Worm (Caenorhabditis elegans) whole organism, young adult: ENCODE results near the gene idpp-5.

Experiments used
- F49E8.2 ChIP-seq: sonication (generic microtip); optimal IDR thresholded peaks from 3 replicates; lab custom pipeline; 2017; ENCODE audit warnings: missing genetic modification characterization, mild to moderate bottlenecking, missing compliant biosample characterization, antibody characterized with exemption, moderate library complexity; ENCODE audit not compliant: insufficient read depth
- K11D2.4 ChIP-seq: fragments of 200-800 bp; sonication (Bioruptor generic); IDR thresholded peaks from 2 replicates; pipeline ENCODE4 v1.3.6; 2022; ENCODE audit warnings: missing genetic modification reagents, missing genetic modification characterization, missing compliant biosample characterization
- ZK185.1 ChIP-seq: sonication (generic microtip); optimal IDR thresholded peaks from 2 replicates; lab custom pipeline; 2016; ENCODE audit warnings: mild to moderate bottlenecking, missing genetic modification characterization, missing compliant biosample characterization; ENCODE audit not compliant: poor library complexity, severe bottlenecking
- ama-1 ChIP-seq, 3 experiments: fragments of 150-350 bp in 1 of 3; sonication (generic microtip) in 2 of 3; optimal IDR thresholded peaks; 2 replicates each; lab custom pipeline; 2014 to 2018; ENCODE audit warnings: missing biosample characterization in 2 of 3, missing genetic modification characterization in 2 of 3, missing genetic modification reagents in 2 of 3
- atf-7 ChIP-seq: sonication (generic microtip); optimal IDR thresholded peaks from 2 replicates; lab custom pipeline; 2017; ENCODE audit warnings: mild to moderate bottlenecking, missing genetic modification characterization, missing compliant biosample characterization
- cebp-1 ChIP-seq, 2 experiments: fragments of 200-800 bp in 1 of 2; sonication (Bioruptor generic) in 1 of 2; sonication (generic microtip) in 1 of 2; IDR thresholded peaks in 1 of 2; optimal IDR thresholded peaks in 1 of 2; 2 replicates each; pipeline versions ENCODE4 v1.3.6 to Lab custom; 2017 to 2022; ENCODE audit warnings: missing compliant biosample characterization in 2 of 2, missing genetic modification characterization in 2 of 2, mild to moderate bottlenecking in 1 of 2, missing genetic modification reagents in 1 of 2, moderate library complexity in 1 of 2
- ceh-100 ChIP-seq: fragments of 200-800 bp; sonication (Bioruptor generic); IDR thresholded peaks from 2 replicates; pipeline ENCODE4 v1.3.6; 2022; ENCODE audit warnings: missing genetic modification reagents, missing genetic modification characterization, missing compliant biosample characterization
- ceh-58 ChIP-seq: fragments of 200-800 bp; sonication (Bioruptor generic); IDR thresholded peaks from 2 replicates; pipeline ENCODE4 v1.3.6; 2022; ENCODE audit warnings: missing genetic modification characterization, missing compliant biosample characterization
- chd-7 ChIP-seq: sonication (generic microtip); optimal IDR thresholded peaks from 2 replicates; lab custom pipeline; 2016; ENCODE audit warnings: mild to moderate bottlenecking, missing genetic modification characterization, moderate library complexity, missing compliant biosample characterization
- dpff-1 ChIP-seq: sonication (generic microtip); optimal IDR thresholded peaks from 2 replicates; lab custom pipeline; 2017; ENCODE audit warnings: mild to moderate bottlenecking, missing genetic modification characterization, missing compliant biosample characterization
- efl-1 ChIP-seq: fragments of 150-350 bp; optimal IDR thresholded peaks from 2 replicates; lab custom pipeline; 2014; ENCODE audit warnings: missing biosample characterization, missing genetic modification reagents, missing genetic modification characterization
- ekl-4 ChIP-seq: fragments of 200-800 bp; sonication (Bioruptor generic); IDR thresholded peaks from 2 replicates; pipeline ENCODE4 v1.3.6; 2022; ENCODE audit warnings: missing genetic modification reagents, missing genetic modification characterization, missing compliant biosample characterization
- ets-4 ChIP-seq: fragments of 200-800 bp; sonication (Bioruptor generic); optimal IDR thresholded peaks from 2 replicates; lab custom pipeline; 2018; ENCODE audit warnings: mild to moderate bottlenecking, missing genetic modification characterization, missing compliant biosample characterization
- gei-17 ChIP-seq: fragments of 200-800 bp; sonication (Bioruptor generic); optimal IDR thresholded peaks from 2 replicates; lab custom pipeline; 2018; ENCODE audit warnings: mild to moderate bottlenecking, missing genetic modification characterization, missing compliant biosample characterization
- him-1 ChIP-seq: sonication (generic microtip); optimal IDR thresholded peaks from 2 replicates; lab custom pipeline; 2016; ENCODE audit warnings: missing genotype, missing genetic modification reagents, missing genetic modification characterization, missing compliant biosample characterization
- hlh-12 ChIP-seq: sonication (generic microtip); optimal IDR thresholded peaks from 2 replicates; lab custom pipeline; 2016; ENCODE audit warnings: missing genetic modification characterization, missing compliant biosample characterization
- hmg-20 ChIP-seq: fragments of 200-800 bp; sonication (Bioruptor generic); IDR thresholded peaks from 2 replicates; pipeline ENCODE4 v1.3.6; 2022; ENCODE audit warnings: missing genetic modification reagents, missing genetic modification characterization, missing compliant biosample characterization
- let-607 ChIP-seq, 2 experiments: fragments of 200-800 bp in 1 of 2; sonication (Bioruptor generic) in 1 of 2; sonication (generic microtip) in 1 of 2; optimal IDR thresholded peaks; 2 replicates each; lab custom pipeline; 2016 to 2018; ENCODE audit warnings: mild to moderate bottlenecking in 2 of 2, missing compliant biosample characterization in 2 of 2, missing genetic modification characterization in 2 of 2, moderate library complexity in 2 of 2, missing genotype in 1 of 2
- lin-35 ChIP-seq, 3 experiments: fragments of 150-350 bp in 2 of 3; sonication (generic microtip) in 1 of 3; optimal IDR thresholded peaks; 2 replicates each; lab custom pipeline; 2014 to 2018; ENCODE audit warnings: missing biosample characterization in 3 of 3, missing genetic modification characterization in 3 of 3, missing genetic modification reagents in 3 of 3
- lin-40 ChIP-seq: sonication (generic microtip); optimal IDR thresholded peaks from 2 replicates; lab custom pipeline; 2016; ENCODE audit warnings: missing genetic modification characterization, mild to moderate bottlenecking, missing compliant biosample characterization, missing genotype, missing genetic modification reagents
- lin-54 ChIP-seq: fragments of 200-800 bp; sonication (Bioruptor generic); optimal IDR thresholded peaks from 2 replicates; lab custom pipeline; 2018; ENCODE audit warnings: mild to moderate bottlenecking, missing genetic modification characterization, missing compliant biosample characterization
- lsy-27 ChIP-seq: sonication (generic microtip); optimal IDR thresholded peaks from 2 replicates; lab custom pipeline; 2017; ENCODE audit warnings: missing genetic modification characterization, mild to moderate bottlenecking, missing compliant biosample characterization, antibody characterized with exemption, missing genotype, borderline replicate concordance; ENCODE audit not compliant: insufficient read depth
- madf-10 ChIP-seq: sonication (generic microtip); optimal IDR thresholded peaks from 2 replicates; lab custom pipeline; 2016; ENCODE audit warnings: mild to moderate bottlenecking, missing genetic modification characterization, missing compliant biosample characterization
- madf-3 ChIP-seq: fragments of 200-800 bp; sonication (Bioruptor generic); IDR thresholded peaks from 2 replicates; pipeline ENCODE4 v1.3.6; 2022; ENCODE audit warnings: missing genetic modification reagents, missing genetic modification characterization, missing compliant biosample characterization
- madf-6 ChIP-seq: fragments of 200-800 bp; sonication (Bioruptor generic); IDR thresholded peaks from 2 replicates; pipeline ENCODE4 v1.3.6; 2022; ENCODE audit warnings: missing genetic modification reagents, missing genetic modification characterization, missing compliant biosample characterization
- nfya-2 ChIP-seq: fragments of 200-800 bp; sonication (Bioruptor generic); IDR thresholded peaks from 2 replicates; pipeline ENCODE4 v1.3.6; 2022; ENCODE audit warnings: missing genetic modification reagents, missing genetic modification characterization, missing compliant biosample characterization
- nfyb-1 ChIP-seq: fragments of 200-800 bp; sonication (Bioruptor generic); IDR thresholded peaks from 2 replicates; pipeline ENCODE4 v1.3.6; 2022; ENCODE audit warnings: missing genetic modification reagents, missing genetic modification characterization, missing compliant biosample characterization
- nhr-27 ChIP-seq: fragments of 200-800 bp; sonication (Bioruptor generic); optimal IDR thresholded peaks from 2 replicates; lab custom pipeline; 2018; ENCODE audit warnings: mild to moderate bottlenecking, missing genetic modification characterization, moderate library complexity, missing compliant biosample characterization
- nhr-80 ChIP-seq: sonication (generic microtip); optimal IDR thresholded peaks from 2 replicates; lab custom pipeline; 2016; ENCODE audit warnings: missing genetic modification characterization, missing compliant biosample characterization
- nhr-90 ChIP-seq: sonication (generic microtip); optimal IDR thresholded peaks from 2 replicates; lab custom pipeline; 2016; ENCODE audit warnings: missing genotype, mild to moderate bottlenecking, missing genetic modification characterization, missing compliant biosample characterization
- pbrm-1 ChIP-seq: fragments of 200-800 bp; sonication (Bioruptor generic); IDR thresholded peaks from 2 replicates; pipeline ENCODE4 v1.3.6; 2022; ENCODE audit warnings: missing genetic modification reagents, missing genetic modification characterization, missing compliant biosample characterization
- pha-4 ChIP-seq: fragments of 150-350 bp; sonication (generic microtip); optimal IDR thresholded peaks from 2 replicates; lab custom pipeline; 2014; ENCODE audit warnings: missing biosample characterization, missing genetic modification reagents, missing genetic modification characterization
- snpc-4 ChIP-seq, 5 experiments: fragments of 150-350 bp in 1 of 5; sonication (generic microtip) in 4 of 5; optimal IDR thresholded peaks; 2 replicates each; lab custom pipeline; 2014 to 2018; ENCODE audit warnings: missing genetic modification characterization in 5 of 5, missing biosample characterization in 3 of 5, antibody characterized with exemption in 2 of 5, mild to moderate bottlenecking in 2 of 5, missing compliant biosample characterization in 2 of 5, missing genotype in 2 of 5, moderate library complexity in 2 of 5, missing genetic modification reagents in 1 of 5
- xnd-1 ChIP-seq: sonication (generic microtip); optimal IDR thresholded peaks from 2 replicates; lab custom pipeline; 2016; ENCODE audit warnings: missing genotype, missing genetic modification reagents, missing genetic modification characterization, missing compliant biosample characterization
- zfh-2 ChIP-seq: fragments of 200-800 bp; sonication (Bioruptor generic); conservative IDR thresholded peaks from 2 replicates; pipeline ENCODE4 v1.3.6; 2022; ENCODE audit warnings: missing genetic modification reagents, missing genetic modification characterization, missing compliant biosample characterization
- ztf-18 ChIP-seq: sonication (generic microtip); optimal IDR thresholded peaks from 2 replicates; lab custom pipeline; 2016; ENCODE audit warnings: missing genotype, mild to moderate bottlenecking, missing genetic modification characterization, missing compliant biosample characterization
- ztf-3 ChIP-seq: fragments of 200-800 bp; sonication (Bioruptor generic); optimal IDR thresholded peaks from 2 replicates; lab custom pipeline; 2018; ENCODE audit warnings: mild to moderate bottlenecking, missing genetic modification characterization, missing compliant biosample characterization

The idpp-5 gene

ce11 chrX:3823869-3824268 lies 31.3 kb upstream of the idpp-5 start (continued):
- TF ChIP-seq xnd-1 (tag; lab: Kevin White, UChicago) (no peak), ceh-100 (no peak), pbrm-1 (GFP tag; lab: Robert Waterston, UW) (no peak), him-1 (no peak), lin-35 (GFP tag; optimal IDR thresholded peaks at IDR 0.05; lab: Kevin White, UChicago) (peak in 1 of 3 experiments; percentile 1), ztf-3 (GFP tag; lab: Kevin White, UChicago) (no peak), ceh-58 (GFP tag; lab: Robert Waterston, UW) (no peak), ztf-18 (no peak), ekl-4 (GFP tag; lab: Robert Waterston, UW) (no peak), nhr-80 (tag; lab: Kevin White, UChicago) (peak; percentile 97), lsy-27 (tag; lab: Kevin White, UChicago) (no peak), hmg-20 (GFP tag; lab: Robert Waterston, UW) (no peak), nhr-90 (tag; lab: Kevin White, UChicago) (no peak), ZK185.1 (tag; lab: Kevin White, UChicago) (peak; percentile 48), efl-1 (no peak), snpc-4 (GFP tag; optimal IDR thresholded peaks at IDR 0.05; lab: Kevin White, UChicago) (no peak), snpc-4 (tag; optimal IDR thresholded peaks at IDR 0.05; lab: Kevin White, UChicago) (peak in 1 of 4 experiments; percentile 14), F49E8.2 (tag; lab: Kevin White, UChicago) (no peak), atf-7 (peak; percentile 59), lin-54 (GFP tag; lab: Kevin White, UChicago) (no peak), ama-1 (optimal IDR thresholded peaks at IDR 0.05; lab: Kevin White, UChicago) (no peak), ama-1 (GFP tag; optimal IDR thresholded peaks at IDR 0.05; lab: Kevin White, UChicago) (no peak), madf-6 (no peak), lin-40 (tag; lab: Kevin White, UChicago) (peak; percentile 39), nfya-2 (GFP tag; lab: Robert Waterston, UW) (no peak), ets-4 (GFP tag; lab: Kevin White, UChicago) (peak; percentile 67), chd-7 (tag; lab: Kevin White, UChicago) (peak; percentile 24), madf-10 (tag; lab: Kevin White, UChicago) (peak; percentile 34), dpff-1 (no peak), let-607 (tag; optimal IDR thresholded peaks at IDR 0.05; lab: Kevin White, UChicago) (peak; percentile 39 to 79)

- no peak for TF ChIP-seq nhr-27 (tag; lab: Kevin White, UChicago)
- peak; percentile 48 for TF ChIP-seq nhr-80 (tag; lab: Kevin White, UChicago)
Observed at ce11 chrX:3822061-3822460, 29.4 kb upstream of the idpp-5 start.

ce11 chrX:3821609-3822008 lies 29.0 kb upstream of the idpp-5 start:
- TF ChIP-seq pbrm-1 (GFP tag; lab: Robert Waterston, UW): 0 out of 2 replicates have a peak, but pooled peaks have one; percentile 6
- peak; percentile 65 for TF ChIP-seq zfh-2
- no peak for TF ChIP-seq gei-17 (GFP tag; lab: Kevin White, UChicago)
- no peak for TF ChIP-seq efl-1
- no peak for TF ChIP-seq hlh-12 (tag; lab: Kevin White, UChicago)

ce11 chrX:3820666-3821065 lies 28.1 kb upstream of the idpp-5 start:
- TF ChIP-seq cebp-1 (GFP tag; IDR thresholded peaks at IDR 0.05; lab: Robert Waterston, UW): no peak
- peak; percentile 17 for TF ChIP-seq cebp-1 (tag; optimal IDR thresholded peaks at IDR 0.05; lab: Kevin White, UChicago)
- 0 out of 2 replicates have a peak, but pooled peaks have one; percentile 40 for TF ChIP-seq nfyb-1 (GFP tag; lab: Robert Waterston, UW)
- peak; percentile 8 for TF ChIP-seq pha-4 (tag; lab: Kevin White, UChicago)
- no peak for TF ChIP-seq let-607 (tag; optimal IDR thresholded peaks at IDR 0.05; lab: Kevin White, UChicago)
- TF ChIP-seq madf-3 (GFP tag; lab: Robert Waterston, UW): peak; percentile 50; the same call in 1 of the 2 replicates
- no peak for TF ChIP-seq K11D2.4 (GFP tag; lab: Robert Waterston, UW)
- peak; percentile 87 for TF ChIP-seq nhr-80 (tag; lab: Kevin White, UChicago)
- TF ChIP-seq, all 124 proteins: peak for 5
